Worm (Caenorhabditis elegans) whole organism, L4 larva: ENCODE measurements around the gene unc-96.

Experiments used
- jun-1 ChIP-seq: fragments of 150-350 bp; optimal IDR thresholded peaks from 2 replicates; lab custom pipeline; 2014; ENCODE audit warnings: missing biosample characterization, missing genetic modification reagents, missing genetic modification characterization
- lin-29 ChIP-seq: fragments of 200-800 bp; sonication (Bioruptor generic); IDR thresholded peaks from 2 replicates; pipeline ENCODE4 v1.3.6; 2022; ENCODE audit warnings: missing genetic modification reagents, missing genetic modification characterization, missing compliant biosample characterization
- skn-1 ChIP-seq: fragments of 150-350 bp; optimal IDR thresholded peaks from 2 replicates; lab custom pipeline; 2014; ENCODE audit warnings: missing biosample characterization, missing genetic modification characterization
- ztf-11 ChIP-seq: fragments of 150-350 bp; optimal IDR thresholded peaks from 2 replicates; lab custom pipeline; 2014; ENCODE audit warnings: missing biosample characterization, missing genetic modification characterization

DNA sequence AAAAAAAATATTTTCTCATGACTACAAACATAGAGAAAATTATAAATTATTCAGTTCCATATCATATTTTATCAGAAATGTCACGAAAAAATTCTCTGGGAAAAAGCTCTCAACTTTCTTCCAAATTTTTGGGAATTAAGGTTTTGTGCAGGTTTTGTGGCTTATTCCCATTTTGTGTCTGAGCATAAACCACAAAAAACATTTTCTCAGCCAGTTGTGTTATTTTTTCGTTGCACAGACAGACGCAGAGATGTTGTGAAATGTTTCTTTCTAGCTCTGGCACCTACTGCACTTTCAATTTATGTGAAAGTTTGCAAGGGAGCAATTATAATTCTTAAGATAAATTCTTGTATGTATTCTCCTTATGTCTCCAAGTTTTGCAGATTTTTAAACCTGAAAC lies 46.0 kb downstream of the unc-96 start:
- TF ChIP-seq jun-1 (tag; lab: Kevin White, UChicago) (no peak), ztf-11 (tag; lab: Kevin White, UChicago) (no peak), lin-29 (GFP tag; lab: Robert Waterston, UW) (no peak), skn-1 (tag; lab: Kevin White, UChicago) (no peak)
